Fruit fly (Drosophila melanogaster): Measurements from ENCODE around the gene CG42724.
A peak's percentile ranks its signal among the peaks of the same experiment; 100 is the strongest.

Gene CG42724

dm6 chr3R:6404174-6404573 lies 36.1 kb upstream of the CG42724 start (continued):
- peak; percentile 60 for TF ChIP-seq CG14710 (tag; optimal IDR thresholded peaks at IDR 0.05)
- TF ChIP-seq CG6175 (GFP tag; IDR thresholded peaks at IDR 0.05) = no peak; the same call in none of the 3 replicates
- TF ChIP-seq CG6689 (GFP tag; IDR thresholded peaks at IDR 0.05) = peak; percentile 86
- peak; percentile 69 for TF ChIP-seq CG1529 (GFP tag; optimal IDR thresholded peaks at IDR 0.05)
- TF ChIP-seq Bdp1 (GFP tag; optimal IDR thresholded peaks at IDR 0.05) = peak; percentile 53
- TF ChIP-seq E2f2 (GFP tag; IDR thresholded peaks at IDR 0.05) = peak; percentile 64; the same call in 1 of the 2 replicates
- TF ChIP-seq CG6272 (GFP tag; IDR thresholded peaks at IDR 0.05) = peak; percentile 47
- TF ChIP-seq CG2712 (tag; optimal IDR thresholded peaks at IDR 0.05) = peak; percentile 82
- TF ChIP-seq Ets65A (GFP tag) = peak; percentile 96
- no peak for TF ChIP-seq yki (optimal IDR thresholded peaks at IDR 0.05)
- peak; percentile 81 for TF ChIP-seq ATbp (GFP tag; optimal IDR thresholded peaks at IDR 0.05)
- peak; percentile 58 for TF ChIP-seq CG12299 (tag; optimal IDR thresholded peaks at IDR 0.05)
- no peak for TF ChIP-seq sna (GFP tag; IDR thresholded peaks at IDR 0.05; ENCODE audit: partially characterized antibody)
- no peak for TF ChIP-seq cg (GFP tag; optimal IDR thresholded peaks at IDR 0.05)
- TF ChIP-seq CG31441 (GFP tag; IDR thresholded peaks at IDR 0.05) = peak; percentile 85
- TF ChIP-seq bigmax (GFP tag; optimal IDR thresholded peaks at IDR 0.05) = no peak
- no peak for TF ChIP-seq kni (GFP tag; optimal IDR thresholded peaks at IDR 0.05)
- TF ChIP-seq CG8388 (GFP tag; optimal IDR thresholded peaks at IDR 0.05) = peak; percentile 81
- peak; percentile 64 for TF ChIP-seq CG12236 (GFP tag; optimal IDR thresholded peaks at IDR 0.05)
- TF ChIP-seq lbe (GFP tag; optimal IDR thresholded peaks at IDR 0.05) = peak; percentile 52
- peak; percentile 6 for TF ChIP-seq CG4617 (GFP tag; optimal IDR thresholded peaks at IDR 0.05; ENCODE audit: borderline replicate concordance)
- TF ChIP-seq Gug (GFP tag; IDR thresholded peaks at IDR 0.05) = peak; percentile 80
- peak; percentile 81 for TF ChIP-seq CG10209 (GFP tag; optimal IDR thresholded peaks at IDR 0.05)
- TF ChIP-seq amos (GFP tag; IDR thresholded peaks at IDR 0.05; ENCODE audit: partially characterized antibody) = no peak
- peak; percentile 28 for TF ChIP-seq CG8359 (GFP tag; optimal IDR thresholded peaks at IDR 0.05; ENCODE audit: borderline replicate concordance)
- peak; percentile 87 for TF ChIP-seq CG14014 (GFP tag; IDR thresholded peaks at IDR 0.05)
- peak; percentile 64; the same call in 1 of the 2 replicates for TF ChIP-seq CG1024 (GFP tag; IDR thresholded peaks at IDR 0.05)
- TF ChIP-seq CkIIα-i1 (GFP tag; IDR thresholded peaks at IDR 0.05) = peak; percentile 66
- peak; percentile 81 for TF ChIP-seq Oli (tag; optimal IDR thresholded peaks at IDR 0.05)
- TF ChIP-seq Trl (optimal IDR thresholded peaks at IDR 0.05) = no peak
- TF ChIP-seq Trl (GFP tag; optimal IDR thresholded peaks at IDR 0.05) = peak; percentile 79
- no peak for TF ChIP-seq dan (GFP tag; IDR thresholded peaks at IDR 0.05)
- TF ChIP-seq Hr78 (GFP tag; optimal IDR thresholded peaks at IDR 0.05) = peak in 1 of 2 experiments; percentile 33
- TF ChIP-seq CG11456 (GFP tag; IDR thresholded peaks at IDR 0.05) = peak; percentile 90
- no peak for TF ChIP-seq CG42726 (GFP tag; IDR thresholded peaks at IDR 0.05; ENCODE audit: partially characterized antibody)
- TF ChIP-seq chm (GFP tag; IDR thresholded peaks at IDR 0.05) = peak; percentile 87
- peak; percentile 71 for TF ChIP-seq CG1603 (tag; optimal IDR thresholded peaks at IDR 0.05)
- peak; percentile 87 for TF ChIP-seq CG2120 (GFP tag; optimal IDR thresholded peaks at IDR 0.05)
- peak; percentile 78 for TF ChIP-seq Sox100B (GFP tag; optimal IDR thresholded peaks at IDR 0.05)
- TF ChIP-seq eve (GFP tag; optimal IDR thresholded peaks at IDR 0.05) = peak in 1 of 2 experiments; percentile 94
- peak; percentile 67 for TF ChIP-seq dmrt11E (tag; optimal IDR thresholded peaks at IDR 0.05)
- peak; percentile 83 for TF ChIP-seq CG8924 (tag; optimal IDR thresholded peaks at IDR 0.05)
- TF ChIP-seq Dp (GFP tag; optimal IDR thresholded peaks at IDR 0.05) = no peak
- no peak for TF ChIP-seq hbn (GFP tag; IDR thresholded peaks at IDR 0.05; ENCODE audit: partially characterized antibody)
- TF ChIP-seq hb (GFP tag; IDR thresholded peaks at IDR 0.05; ENCODE audit: partially characterized antibody) = no peak
- TF ChIP-seq ttk (GFP tag; IDR thresholded peaks at IDR 0.05) = peak; percentile 87; the same call in 1 of the 2 replicates
- TF ChIP-seq CG10267 (tag; optimal IDR thresholded peaks at IDR 0.05) = peak; percentile 62
- peak; percentile 87 for TF ChIP-seq dmrt99B (tag; optimal IDR thresholded peaks at IDR 0.05)
- TF ChIP-seq CG8944 (GFP tag; optimal IDR thresholded peaks at IDR 0.05) = peak; percentile 49
- TF ChIP-seq Stat92E (GFP tag; optimal IDR thresholded peaks at IDR 0.05) = no peak
